Worm (Caenorhabditis elegans) whole organism, midembryonic: ENCODE measurements around the gene ZK546.4.

Experiments used
- T22C8.4 ChIP-seq: fragments of 200-800 bp; sonication (Bioruptor generic); IDR thresholded peaks from 2 replicates; pipeline ENCODE4 v1.3.6; 2022; ENCODE audit warnings: missing genetic modification characterization, missing compliant biosample characterization
- cog-1 ChIP-seq: sonication (generic microtip); optimal IDR thresholded peaks from 2 replicates; lab custom pipeline; 2016; ENCODE audit warnings: missing genetic modification characterization, missing compliant biosample characterization
- flt-1 ChIP-seq: fragments of 200-800 bp; sonication (Bioruptor generic); IDR thresholded peaks from 2 replicates; pipeline ENCODE4 v1.3.6; 2022; ENCODE audit warnings: missing genetic modification characterization, missing compliant biosample characterization
- klf-2 ChIP-seq: fragments of 200-800 bp; sonication (Bioruptor generic); conservative IDR thresholded peaks from 2 replicates; pipeline ENCODE4 v1.3.6; 2022; ENCODE audit warnings: missing genetic modification reagents, missing genetic modification characterization, missing compliant biosample characterization
- med-1 ChIP-seq: sonication (generic microtip); optimal IDR thresholded peaks from 2 replicates; lab custom pipeline; 2017; ENCODE audit warnings: missing genetic modification characterization, mild to moderate bottlenecking, missing compliant biosample characterization, antibody characterized with exemption, missing genetic modification reagents; ENCODE audit not compliant: insufficient read depth
- ref-1 ChIP-seq: fragments of 200-800 bp; sonication (Bioruptor generic); conservative IDR thresholded peaks from 2 replicates; pipeline ENCODE4 v1.3.6; 2022; ENCODE audit warnings: missing genetic modification reagents, missing genetic modification characterization, missing compliant biosample characterization
- tab-1 ChIP-seq: fragments of 200-800 bp; sonication (Bioruptor generic); IDR thresholded peaks from 2 replicates; pipeline ENCODE4 v1.3.6; 2022; ENCODE audit warnings: missing genetic modification characterization, missing compliant biosample characterization
- ztf-23 ChIP-seq: fragments of 200-800 bp; sonication (Bioruptor generic); IDR thresholded peaks from 2 replicates; pipeline ENCODE4 v1.3.6; 2022; ENCODE audit warnings: missing genetic modification reagents, missing genetic modification characterization, missing compliant biosample characterization
- ztf-29 ChIP-seq: fragments of 200-800 bp; sonication (Bioruptor generic); IDR thresholded peaks from 2 replicates; pipeline ENCODE4 v1.3.6; 2022; ENCODE audit warnings: missing genetic modification reagents, missing genetic modification characterization, missing compliant biosample characterization

The ZK546.4 gene

DNA sequence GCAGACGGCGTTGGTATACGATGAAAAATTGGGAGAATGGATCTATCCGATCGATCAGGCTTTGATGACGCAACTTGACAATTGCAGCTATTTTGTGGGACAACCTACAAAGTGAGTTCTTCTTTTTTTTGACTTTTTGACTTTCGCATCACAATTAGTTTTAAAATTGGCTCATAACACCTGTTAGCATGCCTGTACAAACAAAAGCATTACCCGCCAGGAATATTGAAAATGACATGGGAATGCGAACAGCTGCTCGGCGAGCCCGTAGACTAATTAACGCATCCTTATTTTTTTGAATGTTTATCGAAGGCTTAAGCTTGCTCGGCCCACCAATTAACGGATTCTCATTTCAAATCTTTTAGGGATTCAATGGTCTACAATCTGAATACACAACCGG lies 49.4 kb downstream of the ZK546.4 start:
- no peak for TF ChIP-seq flt-1
- TF ChIP-seq T22C8.4 (GFP tag; lab: Robert Waterston, UW) = no peak
- no peak for TF ChIP-seq klf-2 (GFP tag; lab: Robert Waterston, UW)
- no peak for TF ChIP-seq tab-1 (GFP tag; lab: Robert Waterston, UW)
- no peak for TF ChIP-seq ztf-23
- TF ChIP-seq ztf-29 (GFP tag; lab: Robert Waterston, UW) = no peak
- no peak for TF ChIP-seq med-1 (GFP tag; lab: Kevin White, UChicago)
- TF ChIP-seq cog-1 (tag; lab: Kevin White, UChicago) = no peak
- no peak for TF ChIP-seq ref-1
